Fruit fly (Drosophila melanogaster) whole organism, embryonic: ENCODE results near the gene CG2124.
A peak's percentile ranks its signal among the peaks of the same experiment; 100 is the strongest.

Experiments
- Asciz ChIP-seq: fragments of 200-800 bp; sonication (Bioruptor generic); optimal IDR thresholded peaks from 2 replicates; lab custom pipeline; 2017; ENCODE audit warnings: missing biosample characterization, mild to moderate bottlenecking, missing genetic modification characterization, missing genetic modification reagents
- Bteb2 ChIP-seq: fragments of 200-800 bp; sonication (Bioruptor generic); optimal IDR thresholded peaks from 2 replicates; lab custom pipeline; 2016; ENCODE audit warnings: missing biosample characterization, missing genetic modification characterization
- CG10267 ChIP-seq: fragments of 200-800 bp; sonication (Bioruptor generic); optimal IDR thresholded peaks from 2 replicates; lab custom pipeline; 2018; ENCODE audit warnings: missing biosample characterization, mild to moderate bottlenecking, missing genetic modification characterization, moderate library complexity
- CG10959 ChIP-seq: fragments of 200-800 bp; sonication (Bioruptor generic); IDR thresholded peaks from 2 replicates; pipeline ENCODE4 v1.3.6; 2022; ENCODE audit warnings: missing biosample characterization, missing genetic modification characterization
- CG13894 ChIP-seq: fragments of 200-800 bp; sonication (Bioruptor generic); optimal IDR thresholded peaks from 3 replicates; lab custom pipeline; 2018; ENCODE audit warnings: missing biosample characterization, mild to moderate bottlenecking, missing genetic modification characterization, moderate library complexity
- CG15073 ChIP-seq: fragments of 200-800 bp; sonication (Bioruptor generic); optimal IDR thresholded peaks from 2 replicates; lab custom pipeline; 2016; ENCODE audit warnings: missing biosample characterization, missing genetic modification characterization
- CG16815 ChIP-seq: fragments of 200-800 bp; sonication (Bioruptor generic); optimal IDR thresholded peaks from 3 replicates; lab custom pipeline; 2017; ENCODE audit warnings: missing biosample characterization, mild to moderate bottlenecking, missing genetic modification characterization
- CG17359 ChIP-seq: fragments of 200-800 bp; sonication (Bioruptor generic); optimal IDR thresholded peaks from 3 replicates; lab custom pipeline; 2018; ENCODE audit warnings: missing biosample characterization, mild to moderate bottlenecking, missing genetic modification characterization, moderate library complexity
- CG17361 ChIP-seq: fragments of 200-800 bp; sonication (Bioruptor generic); IDR thresholded peaks from 3 replicates; pipeline ENCODE4 v1.3.6; 2022; ENCODE audit warnings: missing biosample characterization, missing genetic modification characterization
- CG2120 ChIP-seq: fragments of 200-800 bp; sonication (Bioruptor generic); optimal IDR thresholded peaks from 3 replicates; lab custom pipeline; 2016; ENCODE audit warnings: missing biosample characterization, missing genetic modification characterization
- CG2712 ChIP-seq: fragments of 200-800 bp; optimal IDR thresholded peaks from 3 replicates; lab custom pipeline; 2019; ENCODE audit warnings: missing biosample characterization, mild to moderate bottlenecking, missing genetic modification characterization, moderate library complexity
- CG2889 ChIP-seq: fragments of 200-800 bp; sonication (Bioruptor generic); IDR thresholded peaks from 3 replicates; pipeline ENCODE4 v1.3.6; 2022; ENCODE audit warnings: missing biosample characterization, missing genetic modification characterization
- CG3065 ChIP-seq: fragments of 200-800 bp; sonication (Bioruptor generic); optimal IDR thresholded peaks from 2 replicates; lab custom pipeline; 2016; ENCODE audit warnings: missing biosample characterization, missing genetic modification characterization
- CG4424 ChIP-seq: fragments of 200-800 bp; sonication (Bioruptor generic); optimal IDR thresholded peaks from 3 replicates; lab custom pipeline; 2016; ENCODE audit warnings: missing biosample characterization, missing genetic modification characterization
- CG7372 ChIP-seq: fragments of 200-800 bp; sonication (Bioruptor generic); IDR thresholded peaks from 2 replicates; pipeline ENCODE4 v1.3.6; 2022; ENCODE audit warnings: missing biosample characterization, missing genetic modification characterization
- CG8388 ChIP-seq: fragments of 200-800 bp; sonication (Bioruptor generic); optimal IDR thresholded peaks from 2 replicates; lab custom pipeline; 2019; ENCODE audit warnings: missing biosample characterization, mild to moderate bottlenecking, missing genetic modification characterization, moderate library complexity
- CTCF ChIP-seq: fragments of 200-800 bp; sonication (Bioruptor generic); optimal IDR thresholded peaks from 2 replicates; lab custom pipeline; 2017; ENCODE audit warnings: missing biosample characterization, mild to moderate bottlenecking, missing genetic modification characterization, moderate library complexity
- D ChIP-seq, 2 experiments: fragments of 200-800 bp in 1 of 2; fragments of >200 bp in 1 of 2; sonication (Bioruptor generic) in 1 of 2; optimal IDR thresholded peaks; 2 replicates in 1 of 2; 3 replicates in 1 of 2; lab custom pipeline; 2017; ENCODE audit warnings: mild to moderate bottlenecking in 1 of 2, missing biosample characterization in 1 of 2, missing genetic modification characterization in 1 of 2, missing genetic modification reagents in 1 of 2
- Deaf1 ChIP-seq: fragments of 200-800 bp; optimal IDR thresholded peaks from 3 replicates; lab custom pipeline; 2019; ENCODE audit warnings: missing biosample characterization, mild to moderate bottlenecking, missing genetic modification characterization, moderate library complexity
- Dek ChIP-seq: fragments of 200-800 bp; sonication (Bioruptor generic); optimal IDR thresholded peaks from 3 replicates; lab custom pipeline; 2019; ENCODE audit warnings: missing biosample characterization, mild to moderate bottlenecking, missing genetic modification characterization, moderate library complexity
- Dip3 ChIP-seq: fragments of 200-800 bp; sonication (Bioruptor generic); optimal IDR thresholded peaks from 3 replicates; lab custom pipeline; 2016; ENCODE audit warnings: missing biosample characterization, missing genetic modification characterization
- Ets65A ChIP-seq: fragments of 200-800 bp; sonication (Bioruptor generic); peaks from one replicate; lab custom pipeline; 2016; ENCODE audit warnings: missing biosample characterization, missing genetic modification characterization
- Hr51 ChIP-seq, 2 experiments: fragments of 200-800 bp; sonication (Bioruptor generic); optimal IDR thresholded peaks; 2 replicates in 1 of 2; 3 replicates in 1 of 2; lab custom pipeline; 2016 to 2018; ENCODE audit warnings: missing biosample characterization in 2 of 2, missing genetic modification characterization in 2 of 2, mild to moderate bottlenecking in 1 of 2, moderate library complexity in 1 of 2
- Hsf ChIP-seq: fragments of 200-800 bp; sonication (Bioruptor generic); optimal IDR thresholded peaks from 3 replicates; lab custom pipeline; 2016; ENCODE audit warnings: missing biosample characterization, missing genetic modification characterization
- Meics ChIP-seq: fragments of 200-800 bp; sonication (Bioruptor generic); optimal IDR thresholded peaks from 2 replicates; lab custom pipeline; 2017; ENCODE audit warnings: missing biosample characterization, mild to moderate bottlenecking, missing genetic modification characterization
- Oli ChIP-seq: fragments of 200-800 bp; sonication (Bioruptor generic); optimal IDR thresholded peaks from 2 replicates; lab custom pipeline; 2018; ENCODE audit warnings: missing biosample characterization, mild to moderate bottlenecking, missing genetic modification characterization, moderate library complexity
- Six4 ChIP-seq: fragments of 200-800 bp; sonication (Bioruptor generic); optimal IDR thresholded peaks from 2 replicates; lab custom pipeline; 2016; ENCODE audit warnings: missing biosample characterization, missing genetic modification characterization
- Sox100B ChIP-seq: fragments of 200-800 bp; sonication (Bioruptor generic); optimal IDR thresholded peaks from 3 replicates; lab custom pipeline; 2018; ENCODE audit warnings: missing biosample characterization, mild to moderate bottlenecking, missing genetic modification characterization
- Xbp1 ChIP-seq: fragments of 200-800 bp; sonication (Bioruptor generic); optimal IDR thresholded peaks from 3 replicates; lab custom pipeline; 2016; ENCODE audit warnings: missing biosample characterization, mild to moderate bottlenecking, missing genetic modification characterization
- ash1 ChIP-seq: fragments of 200-800 bp; sonication (Bioruptor generic); optimal IDR thresholded peaks from 2 replicates; lab custom pipeline; 2018; ENCODE audit warnings: missing biosample characterization, mild to moderate bottlenecking, missing genetic modification characterization
- bigmax ChIP-seq: fragments of 200-800 bp; sonication (Bioruptor generic); optimal IDR thresholded peaks from 2 replicates; lab custom pipeline; 2018; ENCODE audit warnings: missing biosample characterization, mild to moderate bottlenecking, missing genetic modification characterization
- caup ChIP-seq: fragments of 200-800 bp; sonication (Bioruptor generic); optimal IDR thresholded peaks from 3 replicates; lab custom pipeline; 2017; ENCODE audit warnings: missing biosample characterization, mild to moderate bottlenecking, missing genetic modification characterization, moderate library complexity; ENCODE audit not compliant: severe bottlenecking
- cg ChIP-seq: fragments of 200-800 bp; sonication (Bioruptor generic); optimal IDR thresholded peaks from 3 replicates; lab custom pipeline; 2019; ENCODE audit warnings: missing biosample characterization, mild to moderate bottlenecking, missing genetic modification characterization, moderate library complexity
- cwo ChIP-seq: fragments of 200-800 bp; sonication (Bioruptor generic); optimal IDR thresholded peaks from 3 replicates; lab custom pipeline; 2017; ENCODE audit warnings: missing biosample characterization, missing genetic modification characterization, mild to moderate bottlenecking, moderate library complexity, missing genetic modification reagents
- dmrt11E ChIP-seq: fragments of 200-800 bp; sonication (Bioruptor generic); optimal IDR thresholded peaks from 3 replicates; lab custom pipeline; 2018; ENCODE audit warnings: missing biosample characterization, mild to moderate bottlenecking, missing genetic modification characterization, moderate library complexity
- dmrt99B ChIP-seq: fragments of 200-800 bp; sonication (Bioruptor generic); optimal IDR thresholded peaks from 2 replicates; lab custom pipeline; 2018; ENCODE audit warnings: missing biosample characterization, mild to moderate bottlenecking, missing genetic modification characterization, moderate library complexity
- ems ChIP-seq: fragments of 200-800 bp; sonication (Bioruptor generic); optimal IDR thresholded peaks from 3 replicates; lab custom pipeline; 2016; ENCODE audit warnings: missing biosample characterization, missing genetic modification characterization
- gem ChIP-seq: fragments of 200-800 bp; sonication (Bioruptor generic); optimal IDR thresholded peaks from 2 replicates; lab custom pipeline; 2019; ENCODE audit warnings: missing biosample characterization, mild to moderate bottlenecking, missing genetic modification characterization, moderate library complexity
- gfzf ChIP-seq: fragments of 200-800 bp; sonication (Bioruptor generic); optimal IDR thresholded peaks from 2 replicates; lab custom pipeline; 2016; ENCODE audit warnings: missing biosample characterization, mild to moderate bottlenecking, missing genetic modification characterization, moderate library complexity
- kay ChIP-seq: fragments of 200-800 bp; sonication (Bioruptor generic); optimal IDR thresholded peaks from 2 replicates; lab custom pipeline; 2016; ENCODE audit warnings: missing biosample characterization, missing genetic modification characterization
- lab ChIP-seq: fragments of 200-800 bp; sonication (Bioruptor generic); optimal IDR thresholded peaks from 3 replicates; lab custom pipeline; 2017; ENCODE audit warnings: missing biosample characterization, missing genetic modification characterization, mild to moderate bottlenecking, moderate library complexity, missing genetic modification reagents
- lilli ChIP-seq: fragments of 200-800 bp; sonication (Bioruptor generic); optimal IDR thresholded peaks from 3 replicates; lab custom pipeline; 2016; ENCODE audit warnings: missing biosample characterization, missing genetic modification characterization
- maf-S ChIP-seq: fragments of 200-800 bp; sonication (Bioruptor generic); optimal IDR thresholded peaks from 2 replicates; lab custom pipeline; 2016; ENCODE audit warnings: missing biosample characterization, missing genetic modification characterization
- otp ChIP-seq: fragments of 200-800 bp; sonication (Bioruptor generic); IDR thresholded peaks from 3 replicates; pipeline ENCODE4, ENCODE4 v1.3.6; 2022; ENCODE audit warnings: missing biosample characterization, missing genetic modification characterization
- pho ChIP-seq: fragments of 200-800 bp; sonication (Bioruptor generic); optimal IDR thresholded peaks from 2 replicates; lab custom pipeline; 2016; ENCODE audit warnings: missing biosample characterization, missing genetic modification characterization
- psq ChIP-seq: fragments of 200-800 bp; sonication (Bioruptor generic); optimal IDR thresholded peaks from 2 replicates; lab custom pipeline; 2017; ENCODE audit warnings: missing biosample characterization, missing genetic modification characterization
- run ChIP-seq: fragments of 200-800 bp; sonication (Bioruptor generic); optimal IDR thresholded peaks from 3 replicates; lab custom pipeline; 2018; ENCODE audit warnings: missing biosample characterization, mild to moderate bottlenecking, missing genetic modification characterization
- sens ChIP-seq: fragments of 200-800 bp; sonication (Bioruptor generic); peaks from one replicate; lab custom pipeline; 2016; ENCODE audit warnings: missing biosample characterization, missing genetic modification characterization
- toy ChIP-seq: fragments of 200-800 bp; sonication (Bioruptor generic); IDR thresholded peaks from 2 replicates; pipeline ENCODE4 v1.3.6; 2022; ENCODE audit warnings: missing biosample characterization, missing genetic modification characterization
- z ChIP-seq: fragments of 200-800 bp; sonication (Bioruptor generic); IDR thresholded peaks from 3 replicates; pipeline ENCODE4 v1.3.6; 2022; ENCODE audit warnings: missing biosample characterization, missing genetic modification characterization
- zfh1 ChIP-seq: fragments of 200-800 bp; sonication (Bioruptor generic); IDR thresholded peaks from 3 replicates; pipeline ENCODE4 v1.3.6; 2022; ENCODE audit warnings: missing biosample characterization, missing genetic modification characterization
- zfh2 ChIP-seq: fragments of 200-800 bp; sonication (Bioruptor generic); optimal IDR thresholded peaks from 2 replicates; lab custom pipeline; 2016; ENCODE audit warnings: missing biosample characterization, missing genetic modification characterization

The CG2124 gene

dm6 chrX:10628874-10629273 lies 33.0 kb downstream of the CG2124 start (continued):
- TF ChIP-seq Oli (tag; lab: Kevin White, UChicago) (peak; percentile 53), pho (peak; percentile 37), cg (GFP tag; lab: Kevin White, UChicago) (no peak), psq (no peak), Hsf (GFP tag; lab: Kevin White, UChicago) (peak; percentile 61), CG3065 (GFP tag; lab: Kevin White, UChicago) (no peak), dmrt99B (tag; lab: Kevin White, UChicago) (peak; percentile 62), Dek (tag; lab: Kevin White, UChicago) (peak; percentile 41), CG17361 (peak; percentile 77), Six4 (GFP tag; lab: Kevin White, UChicago) (peak; percentile 4), CG4424 (GFP tag; lab: Kevin White, UChicago) (peak; percentile 34), cwo (GFP tag; lab: Kevin White, UChicago) (peak; percentile 48), CG8388 (peak; percentile 40), bigmax (GFP tag; lab: Kevin White, UChicago) (no peak), kay (GFP tag; lab: Kevin White, UChicago) (no peak), Hr51 (GFP tag; optimal IDR thresholded peaks at IDR 0.05; lab: Kevin White, UChicago) (peak in 1 of 2 experiments; percentile 63), CG10959 (GFP tag; lab: Robert Waterston, UW) (no peak), Dip3 (GFP tag; lab: Kevin White, UChicago) (peak; percentile 12), CG17359 (tag; lab: Kevin White, UChicago) (peak; percentile 47), CG2120 (GFP tag; lab: Kevin White, UChicago) (peak; percentile 77), maf-S (peak; percentile 1), lab (GFP tag; lab: Kevin White, UChicago) (peak; percentile 75), CG16815 (peak; percentile 3), Asciz (GFP tag; lab: Kevin White, UChicago) (peak; percentile 9), ems (GFP tag; lab: Kevin White, UChicago) (peak; percentile 20), Sox100B (GFP tag; lab: Kevin White, UChicago) (peak; percentile 56), CG13894 (tag; lab: Kevin White, UChicago) (peak; percentile 16), gfzf (GFP tag; lab: Kevin White, UChicago) (no peak), otp (GFP tag; lab: Robert Waterston, UW) (no peak), zfh2 (GFP tag; lab: Kevin White, UChicago) (no peak), zfh1 (no peak), run (no peak), Meics (GFP tag; lab: Kevin White, UChicago) (peak; percentile 71), D (optimal IDR thresholded peaks at IDR 0.05; lab: Kevin White, UChicago) (no peak), D (GFP tag; optimal IDR thresholded peaks at IDR 0.05; lab: Kevin White, UChicago) (no peak), CG2712 (tag; lab: Kevin White, UChicago) (peak; percentile 43), gem (tag; lab: Kevin White, UChicago) (peak; percentile 75), ash1 (GFP tag; lab: Kevin White, UChicago) (no peak), Bteb2 (GFP tag; lab: Kevin White, UChicago) (peak; percentile 20), dmrt11E (tag; lab: Kevin White, UChicago) (peak; percentile 50)

DNA sequence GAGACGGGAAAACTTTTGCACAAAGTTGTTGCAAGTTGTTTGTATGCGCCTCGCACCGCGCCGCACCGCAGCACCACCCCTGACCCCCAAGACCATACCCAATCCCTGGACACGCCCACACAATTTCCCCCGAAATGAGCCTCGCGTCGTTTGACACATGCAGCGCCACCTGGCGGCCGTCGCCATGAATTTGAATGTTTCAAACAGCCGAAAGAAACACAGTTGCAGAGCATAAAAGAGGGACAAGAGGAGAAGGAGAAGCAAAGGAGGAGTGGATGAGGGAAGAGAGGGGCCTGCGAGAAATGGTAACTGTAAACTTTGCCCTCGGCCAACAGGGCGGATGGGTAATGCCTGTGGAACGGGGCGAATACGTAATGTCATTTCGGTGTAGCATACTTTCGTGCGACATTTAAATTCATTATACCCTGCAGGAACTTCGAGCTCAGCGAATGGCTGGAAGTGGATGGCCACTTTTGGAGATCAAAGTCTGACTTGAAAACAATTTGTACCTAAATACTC lies 46.4 kb downstream of the CG2124 start:
- TF ChIP-seq CG3065 (GFP tag; lab: Kevin White, UChicago), result no peak
- TF ChIP-seq toy, result no peak
- no peak for TF ChIP-seq CG10267 (tag; lab: Kevin White, UChicago)
- peak; percentile 76 for TF ChIP-seq CTCF (GFP tag; lab: Kevin White, UChicago)
- TF ChIP-seq caup, result no peak
- TF ChIP-seq Deaf1 (tag; lab: Kevin White, UChicago), result no peak
- TF ChIP-seq Ets65A (GFP tag; lab: Kevin White, UChicago), result peak; percentile 85
- no peak for TF ChIP-seq CG2889 (GFP tag; lab: Robert Waterston, UW)
- peak; percentile 86 for TF ChIP-seq CG7372 (GFP tag; lab: Robert Waterston, UW)
- TF ChIP-seq CG15073 (GFP tag; lab: Kevin White, UChicago), result no peak
- TF ChIP-seq zfh1, result no peak
- no peak for TF ChIP-seq z
- no peak for TF ChIP-seq Xbp1 (GFP tag; lab: Kevin White, UChicago)
- TF ChIP-seq sens (GFP tag; lab: Kevin White, UChicago), result peak; percentile 14
- TF ChIP-seq lilli (GFP tag; lab: Kevin White, UChicago), result no peak
